Worm (Caenorhabditis elegans): ENCODE measurements around the gene K10B3.5.

Gene K10B3.5

ce11 chrX:3114306-3115133, 8.2 kb upstream of the K10B3.5 start, which contains the start of gene gpd-2:
TSS of gene gpd-2 (minus strand) at chrX:3114689.
- TF ChIP-seq chd-7 (tag; optimal IDR thresholded peaks at IDR 0.05) = no peak
- peak; percentile 23; the same call in 1 of the 2 replicates for TF ChIP-seq ekl-4 (GFP tag; IDR thresholded peaks at IDR 0.05)
- TF ChIP-seq atf-7 (tag; optimal IDR thresholded peaks at IDR 0.05) = no peak
- TF ChIP-seq hsf-1 (GFP tag; IDR thresholded peaks at IDR 0.05) = no peak
- TF ChIP-seq F23B12.7 (tag; optimal IDR thresholded peaks at IDR 0.05; ENCODE audit: insufficient read depth) = no peak
- TF ChIP-seq tbp1 (GFP tag; optimal IDR thresholded peaks at IDR 0.05) = no peak
- no peak for TF ChIP-seq ztf-28 (GFP tag; IDR thresholded peaks at IDR 0.05)
- TF ChIP-seq zfh-2 (GFP tag; conservative IDR thresholded peaks at IDR 0.05) = no peak
- peak; percentile 43; the same call in 1 of the 2 replicates for TF ChIP-seq madf-3 (GFP tag; IDR thresholded peaks at IDR 0.05)
- no peak for TF ChIP-seq mel-28 (tag; optimal IDR thresholded peaks at IDR 0.05; ENCODE audit: borderline replicate concordance)
- TF ChIP-seq bed-1 (GFP tag; IDR thresholded peaks at IDR 0.05) = no peak
- TF ChIP-seq let-526 (GFP tag; IDR thresholded peaks at IDR 0.05) = 0 out of 2 replicates have a peak, but pooled peaks have one; percentile 31
- TF ChIP-seq T26A5.8 (tag; optimal IDR thresholded peaks at IDR 0.05) = no peak
- no peak for TF ChIP-seq ztf-25 (GFP tag; IDR thresholded peaks at IDR 0.05)
- 0 out of 2 replicates have a peak, but pooled peaks have one; percentile 22 for TF ChIP-seq dox-1 (GFP tag; IDR thresholded peaks at IDR 0.05)
- TF ChIP-seq attf-5 (GFP tag; optimal IDR thresholded peaks at IDR 0.05) = no peak
- peak; percentile 66 for TF ChIP-seq nfyb-1 (GFP tag; IDR thresholded peaks at IDR 0.05)
- no peak; the same call in 1 of the 2 replicates for TF ChIP-seq mcd-1 (GFP tag; IDR thresholded peaks at IDR 0.05)
- TF ChIP-seq attf-6 (GFP tag; IDR thresholded peaks at IDR 0.05) = no peak
- TF ChIP-seq ZK185.1 (tag; optimal IDR thresholded peaks at IDR 0.05; ENCODE audit: poor library complexity, severe bottlenecking) = peak; percentile 80

ce11 chrX:3113693-3114092, 7.4 kb upstream of the K10B3.5 start:
- TF ChIP-seq egl-18 (GFP tag; IDR thresholded peaks at IDR 0.05) (0 out of 2 replicates have a peak, but pooled peaks have one; percentile 9), madf-3 (GFP tag; IDR thresholded peaks at IDR 0.05) (0 out of 2 replicates have a peak, but pooled peaks have one; percentile 58), Y53G8AR.9 (GFP tag; conservative IDR thresholded peaks at IDR 0.05) (peak; percentile 45)

- TF ChIP-seq nhr-27 (tag; optimal IDR thresholded peaks at IDR 0.05) (no peak), ZK185.1 (tag; optimal IDR thresholded peaks at IDR 0.05; ENCODE audit: poor library complexity, severe bottlenecking) (peak; percentile 15), F39B2.1 (GFP tag; IDR thresholded peaks at IDR 0.05) (no peak), tbp1 (GFP tag; optimal IDR thresholded peaks at IDR 0.05) (peak; percentile 28), C06A6.2 (GFP tag; conservative IDR thresholded peaks at IDR 0.05) (no peak), hlh-26 (GFP tag; conservative IDR thresholded peaks at IDR 0.05) (no peak), madf-3 (GFP tag; IDR thresholded peaks at IDR 0.05) (0 out of 2 replicates have a peak, but pooled peaks have one; percentile 13), lag-1 (GFP tag; IDR thresholded peaks at IDR 0.05) (0 out of 2 replicates have a peak, but pooled peaks have one; percentile 6), let-607 (tag; optimal IDR thresholded peaks at IDR 0.05) (no peak), Y53G8AR.9 (GFP tag; conservative IDR thresholded peaks at IDR 0.05) (peak; percentile 60), dpff-1 (tag; optimal IDR thresholded peaks at IDR 0.05) (no peak), repo-1 (tag; optimal IDR thresholded peaks at IDR 0.05) (peak; percentile 57), C17E4.6 (GFP tag; IDR thresholded peaks at IDR 0.05) (no peak), B0035.1 (tag; optimal IDR thresholded peaks at IDR 0.05) (peak; percentile 51), lin-26 (GFP tag; IDR thresholded peaks at IDR 0.05) (peak; percentile 61; the same call in 1 of the 2 replicates), cebp-1 (GFP tag; IDR thresholded peaks at IDR 0.05) (peak; percentile 40; the same call in 1 of the 2 replicates), cebp-1 (tag; optimal IDR thresholded peaks at IDR 0.05) (peak; percentile 45), ztf-26 (tag; optimal IDR thresholded peaks at IDR 0.05) (peak; percentile 14), ztf-6 (GFP tag; IDR thresholded peaks at IDR 0.05) (0 out of 2 replicates have a peak, but pooled peaks have one; percentile 16), ztf-22 (GFP tag; optimal IDR thresholded peaks at IDR 0.05) (no peak), akir-1 (GFP tag; optimal IDR thresholded peaks at IDR 0.05) (no peak), tlf-1 (GFP tag; optimal IDR thresholded peaks at IDR 0.05) (peak; percentile 3), mcd-1 (GFP tag; IDR thresholded peaks at IDR 0.05) (0 out of 2 replicates have a peak, but pooled peaks have one; percentile 9), ama-1 (optimal IDR thresholded peaks at IDR 0.05) (peak; percentile 71), ama-1 (GFP tag; optimal IDR thresholded peaks at IDR 0.05) (no peak), nhr-120 (GFP tag; IDR thresholded peaks at IDR 0.05) (no peak)
Measured at ce11 chrX:3112946-3113427, 6.7 kb upstream of the K10B3.5 start, which contains the start of gene gpd-3. TSS of gene gpd-3 (minus strand) at chrX:3113341.

All from whole organism, young adult.